Fruit fly (Drosophila melanogaster): Measurements from ENCODE around the gene CG7453.

Gene CG7453

DNA sequence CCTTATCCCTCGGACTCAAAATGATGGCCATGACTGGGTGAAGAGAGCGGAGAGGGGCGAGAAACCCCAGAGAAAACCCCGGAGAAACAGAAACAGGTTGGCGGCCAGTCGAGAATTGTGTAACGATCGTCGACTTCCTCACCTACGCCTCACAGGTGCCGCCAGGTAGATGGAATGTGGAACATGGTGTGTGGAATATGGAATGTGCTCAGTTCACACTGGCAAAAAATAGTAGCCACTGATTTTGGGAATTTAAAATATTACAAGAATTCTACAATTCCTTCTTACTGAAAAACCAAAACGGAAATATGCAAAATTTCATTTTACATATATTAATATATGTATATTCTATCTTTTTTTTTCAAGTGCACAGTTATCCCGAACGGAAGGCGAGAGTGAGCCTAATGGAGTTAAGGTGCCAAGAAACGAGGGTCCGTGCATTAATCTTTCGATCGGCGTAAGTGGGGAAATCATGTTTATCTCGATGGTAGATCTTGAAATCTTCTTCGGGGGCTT, 24.0 kb upstream of the CG7453 start (continued):
- TF ChIP-seq yki (optimal IDR thresholded peaks at IDR 0.05) (no peak), H15 (GFP tag; IDR thresholded peaks at IDR 0.05) (peak; percentile 58; the same call in 1 of the 3 replicates), Lhr (GFP tag; optimal IDR thresholded peaks at IDR 0.05) (peak; percentile 64), CG10462 (GFP tag; optimal IDR thresholded peaks at IDR 0.05) (peak; percentile 74), HmgD (GFP tag; optimal IDR thresholded peaks at IDR 0.05) (no peak), Lpt (GFP tag; optimal IDR thresholded peaks at IDR 0.05) (no peak), lab (GFP tag; optimal IDR thresholded peaks at IDR 0.05) (peak; percentile 82), nau (GFP tag; optimal IDR thresholded peaks at IDR 0.05) (peak; percentile 46), CG14441 (GFP tag; IDR thresholded peaks at IDR 0.05) (0 out of 2 replicates have a peak, but pooled peaks have one; percentile 41), Nf-YC (tag; optimal IDR thresholded peaks at IDR 0.05) (peak; percentile 33), CG32772 (GFP tag; IDR thresholded peaks at IDR 0.05) (peak; percentile 82), CG13894 (tag; optimal IDR thresholded peaks at IDR 0.05) (peak; percentile 40), Hr3 (GFP tag; optimal IDR thresholded peaks at IDR 0.05) (peak; percentile 79), H2.0 (GFP tag; IDR thresholded peaks at IDR 0.05) (peak; percentile 63), btn (GFP tag; optimal IDR thresholded peaks at IDR 0.05) (peak; percentile 9), da (GFP tag; optimal IDR thresholded peaks at IDR 0.05) (no peak), ato (GFP tag; IDR thresholded peaks at IDR 0.05; ENCODE audit: partially characterized antibody) (no peak), pros (GFP tag; optimal IDR thresholded peaks at IDR 0.05) (peak; percentile 59), Dp (GFP tag; optimal IDR thresholded peaks at IDR 0.05) (no peak), vnd (GFP tag; IDR thresholded peaks at IDR 0.05; ENCODE audit: partially characterized antibody) (no peak), tup (GFP tag; optimal IDR thresholded peaks at IDR 0.05) (peak; percentile 65), CG3838 (GFP tag; optimal IDR thresholded peaks at IDR 0.05) (no peak), psq (GFP tag; optimal IDR thresholded peaks at IDR 0.05) (peak; percentile 44), CG18619 (GFP tag; optimal IDR thresholded peaks at IDR 0.05) (peak; percentile 76), sens-2 (GFP tag; IDR thresholded peaks at IDR 0.05) (peak; percentile 67), CG16779 (GFP tag; IDR thresholded peaks at IDR 0.05) (0 out of 2 replicates have a peak, but pooled peaks have one; percentile 44), pfk (GFP tag; optimal IDR thresholded peaks at IDR 0.05) (peak; percentile 60), CG12769 (tag; optimal IDR thresholded peaks at IDR 0.05) (peak; percentile 20), odd (GFP tag; optimal IDR thresholded peaks at IDR 0.05) (peak; percentile 82), so (GFP tag; IDR thresholded peaks at IDR 0.05) (peak; percentile 61; the same call in 2 of the 3 replicates), bowl (GFP tag; IDR thresholded peaks at IDR 0.05) (no peak), CG8388 (GFP tag; optimal IDR thresholded peaks at IDR 0.05) (peak; percentile 82), CG4707 (GFP tag; optimal IDR thresholded peaks at IDR 0.05) (peak; percentile 36), emc (GFP tag; optimal IDR thresholded peaks at IDR 0.05) (no peak), unpg (GFP tag; optimal IDR thresholded peaks at IDR 0.05) (peak; percentile 88), Fer1 (GFP tag; optimal IDR thresholded peaks at IDR 0.05) (peak; percentile 75), slou (GFP tag; optimal IDR thresholded peaks at IDR 0.05) (peak; percentile 34), Atf3 (GFP tag; optimal IDR thresholded peaks at IDR 0.05) (no peak), CG12219 (GFP tag; optimal IDR thresholded peaks at IDR 0.05) (peak; percentile 51), wdn (GFP tag; IDR thresholded peaks at IDR 0.05) (peak; percentile 55), hbn (GFP tag; IDR thresholded peaks at IDR 0.05; ENCODE audit: partially characterized antibody) (no peak), CG10321 (GFP tag; IDR thresholded peaks at IDR 0.05) (no peak), Usf (GFP tag; optimal IDR thresholded peaks at IDR 0.05) (peak; percentile 71), CG11560 (tag; IDR thresholded peaks at IDR 0.05) (0 out of 3 replicates have a peak, but pooled peaks have one; percentile 58), CG8290 (GFP tag; optimal IDR thresholded peaks at IDR 0.05) (peak; percentile 72), CG8290 (tag; optimal IDR thresholded peaks at IDR 0.05) (peak; percentile 0 to 74), Dad (GFP tag; optimal IDR thresholded peaks at IDR 0.05) (peak; percentile 38), CG18764 (GFP tag; optimal IDR thresholded peaks at IDR 0.05) (peak; percentile 77), fru (optimal IDR thresholded peaks at IDR 0.05) (no peak), repo (GFP tag; optimal IDR thresholded peaks at IDR 0.05) (no peak), Neu2 (GFP tag; optimal IDR thresholded peaks at IDR 0.05; ENCODE audit: borderline replicate concordance) (no peak)
